Worm (Caenorhabditis elegans) whole organism, L3 larva: ENCODE results near the gene his-61.
A peak's percentile ranks its signal among the peaks of the same experiment; 100 is the strongest.

Source experiments
- R02D3.7 ChIP-seq: fragments of 150-350 bp; optimal IDR thresholded peaks from 2 replicates; lab custom pipeline; 2014; ENCODE audit warnings: missing biosample characterization, missing genetic modification characterization
- ZK546.5 ChIP-seq: sonication (generic microtip); optimal IDR thresholded peaks from 2 replicates; lab custom pipeline; 2017; ENCODE audit warnings: missing biosample characterization, missing genetic modification characterization
- aly-2 ChIP-seq: fragments of 150-350 bp; optimal IDR thresholded peaks from 2 replicates; lab custom pipeline; 2014; ENCODE audit warnings: missing biosample characterization, missing genetic modification characterization
- ama-1 ChIP-seq: fragments of 150-350 bp; optimal IDR thresholded peaks from 2 replicates; lab custom pipeline; 2018
- ceh-28 ChIP-seq: fragments of 150-350 bp; optimal IDR thresholded peaks from 2 replicates; lab custom pipeline; 2014; ENCODE audit warnings: missing biosample characterization, missing genetic modification reagents, missing genetic modification characterization
- ceh-82 ChIP-seq: fragments of 150-350 bp; optimal IDR thresholded peaks from 2 replicates; lab custom pipeline; 2014; ENCODE audit warnings: missing biosample characterization, missing genetic modification characterization
- ceh-9 ChIP-seq: sonication (generic microtip); optimal IDR thresholded peaks from 2 replicates; lab custom pipeline; 2018; ENCODE audit warnings: missing biosample characterization, missing genetic modification characterization
- daf-12 ChIP-seq: fragments of 150-350 bp; optimal IDR thresholded peaks from 2 replicates; lab custom pipeline; 2014; ENCODE audit warnings: missing biosample characterization, missing genetic modification reagents, missing genetic modification characterization
- egl-27 ChIP-seq: sonication (generic microtip); optimal IDR thresholded peaks from 4 replicates; lab custom pipeline; 2017; ENCODE audit warnings: missing biosample characterization, missing genetic modification reagents, missing genetic modification characterization
- elt-2 ChIP-seq: sonication (generic microtip); optimal IDR thresholded peaks from 2 replicates; lab custom pipeline; 2016; ENCODE audit warnings: missing genetic modification reagents, mild to moderate bottlenecking, missing genetic modification characterization, missing compliant biosample characterization
- elt-3 ChIP-seq, 3 experiments: fragments of 150-350 bp in 1 of 3; sonication (generic microtip) in 2 of 3; optimal IDR thresholded peaks; 2 replicates in 2 of 3; 4 replicates in 1 of 3; lab custom pipeline; 2014 to 2017; ENCODE audit warnings: missing biosample characterization in 3 of 3, missing genetic modification characterization in 3 of 3
- eor-1 ChIP-seq, 2 experiments: fragments of 150-350 bp; optimal IDR thresholded peaks; 2 replicates each; lab custom pipeline; 2014 to 2018; ENCODE audit warnings: missing biosample characterization in 2 of 2, missing genetic modification characterization in 2 of 2
- fkh-10 ChIP-seq: sonication (generic microtip); optimal IDR thresholded peaks from 2 replicates; lab custom pipeline; 2017; ENCODE audit warnings: missing biosample characterization, missing genetic modification reagents, missing genetic modification characterization
- fkh-2 ChIP-seq: fragments of 150-350 bp; optimal IDR thresholded peaks from 2 replicates; lab custom pipeline; 2014; ENCODE audit warnings: missing biosample characterization, missing genetic modification reagents, missing genetic modification characterization
- fos-1 ChIP-seq: fragments of 150-350 bp; optimal IDR thresholded peaks from 2 replicates; lab custom pipeline; 2014; ENCODE audit warnings: missing biosample characterization, missing genetic modification characterization
- hmg-11 ChIP-seq: sonication (generic microtip); optimal IDR thresholded peaks from 2 replicates; lab custom pipeline; 2016; ENCODE audit warnings: missing genetic modification characterization, missing compliant biosample characterization
- jun-1 ChIP-seq: fragments of 150-350 bp; optimal IDR thresholded peaks from 2 replicates; lab custom pipeline; 2014; ENCODE audit warnings: missing biosample characterization, missing genetic modification reagents, missing genetic modification characterization
- lin-15B ChIP-seq: fragments of 150-350 bp; optimal IDR thresholded peaks from 2 replicates; lab custom pipeline; 2014; ENCODE audit warnings: missing biosample characterization, missing genetic modification characterization
- lin-39 ChIP-seq: fragments of 150-350 bp; optimal IDR thresholded peaks from 2 replicates; lab custom pipeline; 2018; ENCODE audit warnings: missing biosample characterization, missing genetic modification reagents, missing genetic modification characterization
- mdl-1 ChIP-seq: fragments of 150-350 bp; optimal IDR thresholded peaks from 2 replicates; lab custom pipeline; 2014; ENCODE audit warnings: missing biosample characterization, missing genetic modification characterization
- nfya-1 ChIP-seq: sonication (generic microtip); optimal IDR thresholded peaks from 2 replicates; lab custom pipeline; 2017; ENCODE audit warnings: missing genetic modification characterization, mild to moderate bottlenecking, missing compliant biosample characterization, antibody characterized with exemption, moderate library complexity; ENCODE audit not compliant: insufficient read depth
- nhr-23 ChIP-seq: fragments of 150-350 bp; optimal IDR thresholded peaks from 2 replicates; lab custom pipeline; 2014; ENCODE audit warnings: missing biosample characterization, missing genetic modification reagents, missing genetic modification characterization
- nhr-237 ChIP-seq: fragments of 150-350 bp; optimal IDR thresholded peaks from 2 replicates; lab custom pipeline; 2014; ENCODE audit warnings: missing biosample characterization, missing genetic modification characterization
- nhr-25 ChIP-seq: sonication (generic microtip); optimal IDR thresholded peaks from 2 replicates; lab custom pipeline; 2017; ENCODE audit warnings: missing biosample characterization, missing genetic modification characterization
- nhr-43 ChIP-seq: sonication (generic microtip); optimal IDR thresholded peaks from 2 replicates; lab custom pipeline; 2016; ENCODE audit warnings: mild to moderate bottlenecking, missing genetic modification characterization, missing compliant biosample characterization; ENCODE audit not compliant: poor library complexity, severe bottlenecking
- nhr-67 ChIP-seq: fragments of 150-350 bp; optimal IDR thresholded peaks from 2 replicates; lab custom pipeline; 2014; ENCODE audit warnings: missing biosample characterization, missing genetic modification characterization
- nhr-76 ChIP-seq: fragments of 150-350 bp; sonication (generic microtip); optimal IDR thresholded peaks from 5 replicates; lab custom pipeline; 2014; ENCODE audit warnings: missing biosample characterization, missing genetic modification characterization
- nhr-77 ChIP-seq: fragments of 150-350 bp; optimal IDR thresholded peaks from 2 replicates; lab custom pipeline; 2014; ENCODE audit warnings: missing biosample characterization, missing genetic modification characterization
- pha-4 ChIP-seq: fragments of 150-350 bp; optimal IDR thresholded peaks from 2 replicates; lab custom pipeline; 2014; ENCODE audit warnings: missing biosample characterization, missing genetic modification reagents, missing genetic modification characterization
- pqm-1 ChIP-seq: fragments of 150-350 bp; optimal IDR thresholded peaks from 2 replicates; lab custom pipeline; 2017; ENCODE audit warnings: missing biosample characterization, missing genetic modification characterization, inconsistent platforms
- snpc-4 ChIP-seq: fragments of 150-350 bp; optimal IDR thresholded peaks from 2 replicates; lab custom pipeline; 2014; ENCODE audit warnings: missing biosample characterization, missing genetic modification characterization
- tbx-2 ChIP-seq: sonication (generic microtip); optimal IDR thresholded peaks from 2 replicates; lab custom pipeline; 2016; ENCODE audit warnings: mild to moderate bottlenecking, missing genetic modification characterization, missing compliant biosample characterization
- unc-39 ChIP-seq: sonication (generic microtip); optimal IDR thresholded peaks from 4 replicates; lab custom pipeline; 2017; ENCODE audit warnings: missing biosample characterization, missing genetic modification characterization
- unc-62 ChIP-seq: fragments of 150-350 bp; sonication (generic microtip); optimal IDR thresholded peaks from 4 replicates; lab custom pipeline; 2014; ENCODE audit warnings: missing biosample characterization, missing genetic modification reagents, missing genetic modification characterization
- ztf-11 ChIP-seq: fragments of 150-350 bp; optimal IDR thresholded peaks from 2 replicates; lab custom pipeline; 2014; ENCODE audit warnings: missing biosample characterization, missing genetic modification characterization
- ztf-4 ChIP-seq: fragments of 150-350 bp; optimal IDR thresholded peaks from 2 replicates; lab custom pipeline; 2014; ENCODE audit warnings: missing biosample characterization, missing genetic modification characterization

his-61 gene

DNA sequence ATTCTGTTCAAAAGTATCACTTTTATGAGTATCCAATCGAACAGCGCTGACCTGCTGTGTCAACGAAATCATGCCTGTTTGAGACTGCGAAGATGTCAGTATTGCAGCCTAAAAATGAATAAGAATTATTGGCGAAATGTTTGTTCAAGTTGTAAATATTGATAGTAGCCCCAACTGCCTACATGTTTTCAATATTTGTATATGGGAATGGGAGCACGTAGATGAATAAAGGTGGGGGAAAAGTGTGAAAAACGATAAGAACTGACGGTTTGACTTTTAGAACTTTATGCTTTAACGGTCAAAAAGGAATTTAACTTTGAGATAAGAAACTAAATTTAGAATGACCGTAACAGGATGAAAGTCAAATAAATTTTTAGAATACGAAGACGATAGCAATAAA, 34.2 kb upstream of the his-61 start:
- TF ChIP-seq nhr-43 (tag; lab: Kevin White, UChicago) (no peak), daf-12 (tag; lab: Kevin White, UChicago) (no peak), elt-3 (tag; optimal IDR thresholded peaks at IDR 0.05; lab: Kevin White, UChicago) (no peak), nhr-23 (tag; lab: Kevin White, UChicago) (no peak), nhr-237 (no peak), ztf-11 (tag; lab: Kevin White, UChicago) (no peak), mdl-1 (tag; lab: Kevin White, UChicago) (no peak), ceh-9 (no peak), pqm-1 (tag; lab: Kevin White, UChicago) (peak; percentile 73), ceh-28 (tag; lab: Kevin White, UChicago) (no peak), lin-39 (no peak), ama-1 (no peak), egl-27 (tag; lab: Kevin White, UChicago) (no peak), unc-62 (GFP tag; lab: Kevin White, UChicago) (no peak), ztf-4 (tag; lab: Kevin White, UChicago) (no peak), tbx-2 (tag; lab: Kevin White, UChicago) (no peak), nhr-76 (tag; lab: Kevin White, UChicago) (no peak), pha-4 (tag; lab: Kevin White, UChicago) (peak; percentile 50), nhr-67 (no peak), elt-2 (tag; lab: Kevin White, UChicago) (peak; percentile 62), nhr-25 (tag; lab: Kevin White, UChicago) (no peak), eor-1 (tag; optimal IDR thresholded peaks at IDR 0.05; lab: Kevin White, UChicago) (no peak), fos-1 (tag; lab: Kevin White, UChicago) (no peak)

DNA sequence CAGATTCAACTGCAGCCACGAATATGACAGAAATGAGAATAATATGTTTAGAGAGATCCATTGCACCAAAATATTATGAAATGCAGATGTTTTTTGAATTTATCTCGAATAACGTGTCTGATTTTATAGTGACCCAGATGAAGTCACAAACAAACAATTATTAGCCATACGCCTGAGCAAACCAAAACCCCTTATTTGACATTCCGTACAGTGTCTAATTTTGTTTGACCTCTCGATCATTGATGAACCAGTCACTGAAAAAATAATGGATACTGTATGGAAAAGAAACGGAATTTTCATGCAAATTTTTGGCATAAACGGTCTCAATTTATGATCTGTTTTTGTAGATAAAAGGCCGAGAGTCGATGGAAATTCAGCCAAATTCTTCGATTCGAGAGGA, 30.1 kb upstream of the his-61 start, which contains the start of the genes R05G6.9 and R05G6.3:
TSS of gene R05G6.9 (minus strand) at position 101 of the 400 bp plus-strand sequence.
TSS of gene R05G6.3 (plus strand) at position 386 of the 400 bp plus-strand sequence.
- no peak for TF ChIP-seq nhr-23 (tag; lab: Kevin White, UChicago)
- no peak for TF ChIP-seq mdl-1 (tag; lab: Kevin White, UChicago)
- TF ChIP-seq ama-1 = no peak
- TF ChIP-seq nhr-67 = no peak
- no peak for TF ChIP-seq hmg-11 (tag; lab: Kevin White, UChicago)
- no peak for TF ChIP-seq aly-2 (tag; lab: Kevin White, UChicago)
- TF ChIP-seq R02D3.7 (tag; lab: Kevin White, UChicago) = no peak
- TF ChIP-seq nfya-1 (tag; lab: Kevin White, UChicago) = no peak
- TF ChIP-seq tbx-2 (tag; lab: Kevin White, UChicago) = no peak
- TF ChIP-seq ztf-4 (tag; lab: Kevin White, UChicago) = no peak
- no peak for TF ChIP-seq ZK546.5 (tag; lab: Kevin White, UChicago)
- no peak for TF ChIP-seq lin-39
- no peak for TF ChIP-seq ceh-28 (tag; lab: Kevin White, UChicago)
- no peak for TF ChIP-seq jun-1
- no peak for TF ChIP-seq ceh-9
- TF ChIP-seq fkh-2 (tag; lab: Kevin White, UChicago) = no peak
- TF ChIP-seq ceh-82 = no peak
- TF ChIP-seq daf-12 (tag; lab: Kevin White, UChicago) = no peak

DNA sequence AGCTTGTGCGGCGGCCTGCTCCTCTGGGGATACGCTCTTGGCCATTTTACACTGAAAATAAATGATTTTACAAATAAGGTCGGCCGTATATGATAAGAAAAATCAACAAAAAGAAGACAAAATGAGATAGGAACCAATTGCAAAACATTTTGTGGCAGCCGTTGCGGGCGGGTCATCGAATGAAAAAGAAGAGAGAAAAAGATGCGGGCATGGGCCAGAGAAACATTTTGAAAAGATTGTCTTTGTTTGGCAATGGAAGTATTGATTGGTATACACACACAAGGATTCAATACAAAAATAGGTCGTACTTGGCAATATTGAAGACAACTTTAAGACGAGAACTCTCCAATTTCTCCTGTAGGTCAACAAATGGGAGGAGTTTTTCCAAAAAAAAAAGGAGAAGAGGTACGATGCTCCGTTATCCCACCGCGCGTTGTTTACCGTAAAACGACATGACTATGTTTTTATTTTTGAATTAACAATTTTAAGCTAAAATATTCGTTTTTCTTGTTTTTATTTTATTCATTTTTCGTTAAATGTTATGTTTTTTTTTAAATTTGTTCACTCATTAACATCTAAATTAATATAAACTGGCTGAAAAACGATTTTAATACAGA, 26.7 kb upstream of the his-61 start, which contains the start of the genes plc-4 and R05G6.4:
TSS of gene plc-4 (minus strand) at position 51 of the 617 bp plus-strand sequence.
TSS of gene R05G6.4 (plus strand) at position 617 of the 617 bp plus-strand sequence.
- TF ChIP-seq R02D3.7 (tag; lab: Kevin White, UChicago) (peak; percentile 88), lin-39 (peak; percentile 6), pha-4 (tag; lab: Kevin White, UChicago) (peak; percentile 79), fkh-10 (no peak), jun-1 (no peak), nhr-43 (tag; lab: Kevin White, UChicago) (no peak), snpc-4 (tag; lab: Kevin White, UChicago) (peak; percentile 26), ceh-28 (tag; lab: Kevin White, UChicago) (peak; percentile 41), eor-1 (tag; optimal IDR thresholded peaks at IDR 0.05; lab: Kevin White, UChicago) (no peak), egl-27 (tag; lab: Kevin White, UChicago) (no peak), unc-39 (no peak), nhr-237 (no peak), unc-62 (GFP tag; lab: Kevin White, UChicago) (no peak), ceh-9 (no peak), hmg-11 (tag; lab: Kevin White, UChicago) (peak; percentile 10), mdl-1 (tag; lab: Kevin White, UChicago) (no peak), nhr-77 (no peak), nfya-1 (tag; lab: Kevin White, UChicago) (peak; percentile 71), lin-15B (peak; percentile 54), tbx-2 (tag; lab: Kevin White, UChicago) (no peak), pqm-1 (tag; lab: Kevin White, UChicago) (no peak), nhr-23 (tag; lab: Kevin White, UChicago) (peak; percentile 44)
